Worm (Caenorhabditis elegans) whole organism, early embryonic: ENCODE results near the gene mig-6.

Experiments
- F13C5.2 ChIP-seq: sonication (generic microtip); optimal IDR thresholded peaks from 2 replicates; lab custom pipeline; 2017; ENCODE audit warnings: mild to moderate bottlenecking, missing genetic modification characterization, inconsistent platforms, missing compliant biosample characterization
- aly-1 ChIP-seq: sonication (generic microtip); optimal IDR thresholded peaks from 2 replicates; lab custom pipeline; 2016; ENCODE audit warnings: missing genetic modification characterization, missing compliant biosample characterization
- ama-1 ChIP-seq: fragments of 150-350 bp; optimal IDR thresholded peaks from 2 replicates; lab custom pipeline; 2014
- ceh-36 ChIP-seq: sonication (generic microtip); optimal IDR thresholded peaks from 2 replicates; lab custom pipeline; 2016; ENCODE audit warnings: missing genetic modification characterization, inconsistent platforms, missing compliant biosample characterization
- ets-7 ChIP-seq: sonication (generic microtip); optimal IDR thresholded peaks from 2 replicates; lab custom pipeline; 2016; ENCODE audit warnings: missing genotype, missing genetic modification characterization, missing compliant biosample characterization
- flt-1 ChIP-seq: fragments of 200-800 bp; sonication (Bioruptor generic); IDR thresholded peaks from 2 replicates; pipeline ENCODE4 v1.3.6; 2022; ENCODE audit warnings: missing genetic modification characterization, missing compliant biosample characterization
- hmbx-1 ChIP-seq: sonication (generic microtip); optimal IDR thresholded peaks from 2 replicates; lab custom pipeline; 2016; ENCODE audit warnings: mild to moderate bottlenecking, missing genetic modification characterization, missing compliant biosample characterization
- scrt-1 ChIP-seq: fragments of 200-800 bp; sonication (Bioruptor generic); IDR thresholded peaks from 2 replicates; pipeline ENCODE4 v1.3.6; 2022; ENCODE audit warnings: missing genetic modification characterization, missing compliant biosample characterization
- tbx-11 ChIP-seq: fragments of 200-800 bp; sonication (Bioruptor generic); IDR thresholded peaks from 2 replicates; pipeline ENCODE4 v1.3.6; 2022; ENCODE audit warnings: missing genetic modification characterization, missing compliant biosample characterization
- tbx-37 ChIP-seq: fragments of 200-800 bp; sonication (Bioruptor generic); conservative IDR thresholded peaks from 2 replicates; pipeline ENCODE4 v1.3.6; 2022; ENCODE audit warnings: missing genetic modification reagents, missing genetic modification characterization, missing compliant biosample characterization

DNA sequence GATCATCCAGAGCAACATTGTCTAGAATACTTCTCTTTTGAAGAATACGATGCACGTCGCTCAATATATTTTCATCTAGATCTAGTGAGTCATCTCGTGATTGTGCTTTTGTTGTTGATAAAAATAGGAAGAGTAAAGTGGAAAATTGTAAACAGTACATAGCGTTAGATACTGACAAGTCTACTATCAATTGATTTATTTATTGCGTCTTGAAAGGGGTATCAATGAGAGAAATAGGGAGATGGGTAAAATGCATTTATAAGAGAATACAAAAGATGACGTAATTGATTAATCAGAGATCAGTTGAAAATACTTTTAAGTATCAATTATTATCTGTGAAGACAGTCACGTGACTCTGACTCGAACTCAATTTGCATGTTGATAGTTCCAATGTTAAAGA is 9.9 kb downstream of the mig-6 start, which contains the start of gene txt-5:
- TF ChIP-seq tbx-37 (no peak), aly-1 (tag; lab: Kevin White, UChicago) (no peak), ets-7 (tag; lab: Kevin White, UChicago) (no peak), flt-1 (no peak), ama-1 (lab: Kevin White, UChicago) (no peak), scrt-1 (GFP tag; lab: Robert Waterston, UW) (no peak), hmbx-1 (no peak), ceh-36 (no peak), tbx-11 (GFP tag; lab: Robert Waterston, UW) (no peak), F13C5.2 (tag; lab: Kevin White, UChicago) (no peak)
